Worm (Caenorhabditis elegans) whole organism, L1 larva: ENCODE data around the gene nlg-1.

Source experiments
- C16A3.4 ChIP-seq: fragments of 150-350 bp; optimal IDR thresholded peaks from 2 replicates; lab custom pipeline; 2014; ENCODE audit warnings: missing biosample characterization, missing genetic modification characterization
- ama-1 ChIP-seq: fragments of 150-350 bp; optimal IDR thresholded peaks from 2 replicates; lab custom pipeline; 2014
- blmp-1 ChIP-seq: fragments of 150-350 bp; optimal IDR thresholded peaks from 2 replicates; lab custom pipeline; 2014; ENCODE audit warnings: missing biosample characterization, missing genetic modification characterization
- grh-1 ChIP-seq: fragments of 200-800 bp; sonication (Bioruptor generic); IDR thresholded peaks from 2 replicates; pipeline ENCODE4 v1.3.6; 2022; ENCODE audit warnings: missing genetic modification reagents, missing genetic modification characterization, missing compliant biosample characterization
- snpc-4 ChIP-seq: fragments of 150-350 bp; optimal IDR thresholded peaks from 2 replicates; lab custom pipeline; 2014; ENCODE audit warnings: missing biosample characterization, missing genetic modification characterization
- sptf-1 ChIP-seq: fragments of 150-350 bp; optimal IDR thresholded peaks from 2 replicates; lab custom pipeline; 2014; ENCODE audit warnings: missing biosample characterization, missing genetic modification characterization

DNA sequence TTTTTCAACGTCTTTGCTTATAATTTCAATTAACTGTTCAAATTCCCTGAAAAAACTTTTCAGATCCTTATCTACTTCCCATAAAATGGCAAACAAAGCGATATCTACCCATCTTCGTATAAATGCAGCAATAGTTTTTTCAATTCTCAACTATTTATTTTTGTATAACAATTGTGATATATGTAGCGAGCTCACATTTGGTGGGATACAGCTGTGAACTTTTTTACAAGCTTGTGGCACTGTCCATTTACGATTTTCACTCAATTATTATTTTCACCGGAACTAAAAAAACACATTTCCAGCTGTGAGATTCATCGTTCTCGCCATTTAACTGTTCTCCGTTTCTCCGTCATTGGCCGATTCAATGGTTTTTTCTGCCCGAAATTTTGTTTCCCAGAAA, 19.8 kb upstream of the nlg-1 start, which contains the start of gene C40C9.4:
- TF ChIP-seq grh-1 (no peak), snpc-4 (tag; lab: Kevin White, UChicago) (no peak), ama-1 (lab: Kevin White, UChicago) (no peak), C16A3.4 (tag; lab: Kevin White, UChicago) (no peak), sptf-1 (tag; lab: Kevin White, UChicago) (no peak), blmp-1 (tag; lab: Kevin White, UChicago) (no peak)
